Worm (Caenorhabditis elegans) whole organism, dauer: ENCODE data around the gene F56A11.5.

Experiments
- unc-62 ChIP-seq: sonication (generic microtip); optimal IDR thresholded peaks from 2 replicates; lab custom pipeline; 2017; ENCODE audit warnings: missing biosample characterization, missing genetic modification reagents, missing genetic modification characterization

Gene F56A11.5

ce11 chrIV:519409-519808 is 51.2 kb downstream of the F56A11.5 start, which contains the start of gene pig-1:
TSS of gene pig-1 (minus strand) at chrIV:519457.
- no peak for TF ChIP-seq unc-62 (GFP tag; lab: Kevin White, UChicago)
